Fruit fly (Drosophila melanogaster): ENCODE results near the gene CG6071.
A peak's percentile ranks its signal among the peaks of the same experiment; 100 is the strongest.

Gene CG6071

DNA sequence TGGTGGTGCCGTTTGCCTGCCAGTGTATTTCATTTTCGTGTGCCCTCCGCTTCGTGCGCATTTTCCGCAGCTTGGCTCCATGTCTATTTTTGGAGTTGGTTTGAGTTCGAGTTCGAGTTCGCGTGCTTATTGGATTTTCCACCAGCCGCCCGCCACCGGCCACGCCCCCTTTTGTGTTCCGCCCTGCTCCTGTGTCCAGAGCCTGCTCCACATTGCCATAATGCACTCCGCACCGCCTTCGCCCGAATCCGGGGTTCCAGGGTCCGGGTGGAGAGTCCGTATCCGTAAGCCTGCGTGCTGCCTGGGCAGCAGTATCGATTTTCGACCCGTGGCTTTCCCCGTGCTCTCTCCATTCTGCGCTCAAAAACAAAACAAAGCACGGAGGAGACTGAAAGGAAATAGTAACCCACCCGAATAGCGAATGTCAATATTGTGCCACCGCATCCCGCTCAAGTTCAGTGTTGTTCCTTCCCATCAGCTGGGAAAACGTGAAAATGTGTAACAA, 32.5 kb upstream of the CG6071 start (continued):
- peak; percentile 98 for TF ChIP-seq onecut (GFP tag; IDR thresholded peaks at IDR 0.05)
- no peak for TF ChIP-seq CG15601 (tag; optimal IDR thresholded peaks at IDR 0.05)
- no peak for TF ChIP-seq grau (tag; optimal IDR thresholded peaks at IDR 0.05)
- peak; percentile 14; the same call in 1 of the 2 replicates for TF ChIP-seq Scr (GFP tag; IDR thresholded peaks at IDR 0.05; ENCODE audit: partially characterized antibody)
- TF ChIP-seq chinmo (GFP tag; IDR thresholded peaks at IDR 0.05; ENCODE audit: partially characterized antibody) = 0 out of 4 replicates have a peak, but pooled peaks have one; percentile 48
- no peak for TF ChIP-seq Stat92E (GFP tag; optimal IDR thresholded peaks at IDR 0.05)
- TF ChIP-seq Atf6 (GFP tag; IDR thresholded peaks at IDR 0.05) = no peak
- 0 out of 2 replicates have a peak, but pooled peaks have one; percentile 26 for TF ChIP-seq Dref (GFP tag; IDR thresholded peaks at IDR 0.05)
- TF ChIP-seq CG9932 (GFP tag; IDR thresholded peaks at IDR 0.05) = no peak
- TF ChIP-seq Med (GFP tag) = peak; percentile 61
- TF ChIP-seq CG2202 (tag; optimal IDR thresholded peaks at IDR 0.05) = no peak

- no peak for TF ChIP-seq prd (optimal IDR thresholded peaks at IDR 0.05)
- TF ChIP-seq prd (GFP tag; IDR thresholded peaks at IDR 0.05) = peak; percentile 53
- 0 out of 2 replicates have a peak, but pooled peaks have one; percentile 13 for TF ChIP-seq esg (GFP tag; conservative IDR thresholded peaks at IDR 0.05)
- TF ChIP-seq Atf6 (GFP tag; IDR thresholded peaks at IDR 0.05) = no peak
- 0 out of 3 replicates have a peak, but pooled peaks have one; percentile 28 for TF ChIP-seq ci (GFP tag; IDR thresholded peaks at IDR 0.05)
- peak; percentile 37; the same call in 1 of the 2 replicates for TF ChIP-seq lmd (GFP tag; IDR thresholded peaks at IDR 0.05)
- TF ChIP-seq pfk (GFP tag; optimal IDR thresholded peaks at IDR 0.05) = no peak
- peak; percentile 89 for TF ChIP-seq Drgx (GFP tag; IDR thresholded peaks at IDR 0.05)
- no peak; the same call in 1 of the 3 replicates for TF ChIP-seq row (GFP tag; IDR thresholded peaks at IDR 0.05)
- TF ChIP-seq CG16815 (GFP tag; optimal IDR thresholded peaks at IDR 0.05) = no peak
- peak; percentile 33; the same call in 1 of the 3 replicates for TF ChIP-seq tgo (GFP tag; IDR thresholded peaks at IDR 0.05)
- TF ChIP-seq CG42726 (GFP tag; IDR thresholded peaks at IDR 0.05; ENCODE audit: partially characterized antibody) = no peak
- 0 out of 2 replicates have a peak, but pooled peaks have one; percentile 12 for TF ChIP-seq sisA (GFP tag; IDR thresholded peaks at IDR 0.05)
- peak; percentile 51 for TF ChIP-seq sens (GFP tag)
- peak; percentile 18; the same call in 1 of the 2 replicates for TF ChIP-seq ap (GFP tag; IDR thresholded peaks at IDR 0.05)
- TF ChIP-seq gce (GFP tag; IDR thresholded peaks at IDR 0.05) = 0 out of 3 replicates have a peak, but pooled peaks have one; percentile 4
Measured at dm6 chr3L:11656189-11656588, 10.4 kb upstream of the CG6071 start.

DNA sequence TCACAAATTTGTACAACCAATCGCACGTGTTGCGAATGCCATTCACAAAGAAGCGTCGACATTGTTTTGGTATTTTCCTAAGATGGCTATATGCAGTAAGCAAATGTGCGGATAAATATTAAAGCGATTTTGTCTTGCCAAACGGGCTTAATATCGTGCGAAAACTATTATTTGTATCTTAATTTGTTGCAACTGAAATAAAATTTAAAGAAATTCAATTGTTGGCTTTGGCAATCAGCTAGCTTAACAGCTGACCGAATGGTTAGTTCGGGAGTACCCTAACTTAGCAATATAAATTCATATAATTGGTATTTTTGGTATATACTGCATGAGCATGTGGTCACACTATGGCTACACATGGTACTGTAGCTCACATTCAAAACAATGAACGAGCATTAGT, 2.6 kb upstream of the CG6071 start, which contains the start of the genes RIOK1 and Polr3H:
RIOK1 (minus strand) TSS at position 65 of the 400 bp plus-strand sequence.
Polr3H (plus strand) TSS at position 347 of the 400 bp plus-strand sequence.
- TF ChIP-seq CG9215 (GFP tag; IDR thresholded peaks at IDR 0.05) = peak; percentile 40; the same call in 1 of the 2 replicates
- TF ChIP-seq CG31441 (GFP tag; IDR thresholded peaks at IDR 0.05) = no peak
- TF ChIP-seq TFAM (GFP tag; optimal IDR thresholded peaks at IDR 0.05) = no peak
- no peak for TF ChIP-seq slou (GFP tag; optimal IDR thresholded peaks at IDR 0.05)
- TF ChIP-seq Max (GFP tag; optimal IDR thresholded peaks at IDR 0.05) = peak; percentile 99
- peak; percentile 51; the same call in 3 of the 4 replicates for TF ChIP-seq Gug (GFP tag; IDR thresholded peaks at IDR 0.05)
- TF ChIP-seq Ets97D (GFP tag; optimal IDR thresholded peaks at IDR 0.05) = peak; percentile 62
- TF ChIP-seq Hr78 (GFP tag; optimal IDR thresholded peaks at IDR 0.05) = no peak
- no peak for TF ChIP-seq CG3407 (GFP tag; optimal IDR thresholded peaks at IDR 0.05)
- peak; percentile 6 for TF ChIP-seq jing (GFP tag; optimal IDR thresholded peaks at IDR 0.05)
- TF ChIP-seq disco-r (GFP tag; optimal IDR thresholded peaks at IDR 0.05) = peak; percentile 27
- no peak for TF ChIP-seq Opbp (GFP tag; IDR thresholded peaks at IDR 0.05; ENCODE audit: partially characterized antibody)
- TF ChIP-seq MESR4 (GFP tag; optimal IDR thresholded peaks at IDR 0.05) = peak; percentile 15
- TF ChIP-seq Ravus (GFP tag; IDR thresholded peaks at IDR 0.05) = no peak; the same call in 1 of the 2 replicates
- TF ChIP-seq CG7271 (tag; optimal IDR thresholded peaks at IDR 0.05) = no peak
- TF ChIP-seq Chrac-16 (GFP tag; optimal IDR thresholded peaks at IDR 0.05) = peak; percentile 75
- TF ChIP-seq CG15269 (tag; optimal IDR thresholded peaks at IDR 0.05) = no peak
- peak; percentile 29 for TF ChIP-seq CrebB (tag; optimal IDR thresholded peaks at IDR 0.05)
- peak; percentile 88 for TF ChIP-seq MBD-R2 (GFP tag; IDR thresholded peaks at IDR 0.05)
- TF ChIP-seq Spps (tag; optimal IDR thresholded peaks at IDR 0.05) = peak; percentile 27
- TF ChIP-seq CG8765 (GFP tag; IDR thresholded peaks at IDR 0.05) = no peak
- no peak for TF ChIP-seq schlank (tag; optimal IDR thresholded peaks at IDR 0.05)
- peak; percentile 80 for TF ChIP-seq HLH54F (GFP tag; optimal IDR thresholded peaks at IDR 0.05)
